Fruit fly (Drosophila melanogaster) whole organism: ENCODE data around the gene mei-41.

Source experiments
- CG8478 ChIP-seq: fragments of >200 bp; optimal IDR thresholded peaks from 2 replicates; lab custom pipeline; 2018; ENCODE audit warnings: inconsistent platforms
- Dll ChIP-seq: fragments of >200 bp; optimal IDR thresholded peaks from 2 replicates; lab custom pipeline; 2017
- pan ChIP-seq: fragments of >200 bp; optimal IDR thresholded peaks from 2 replicates; lab custom pipeline; 2017
- usp ChIP-seq: fragments of >200 bp; optimal IDR thresholded peaks from 2 replicates; lab custom pipeline; 2017; ENCODE audit warnings: missing biosample characterization, missing genetic modification characterization, mixed read lengths

- TF ChIP-seq CG8478 (no peak), pan (lab: Kevin White, UChicago) (no peak), usp (no peak), Dll (lab: Kevin White, UChicago) (no peak)
Measured at dm6 chrX:16449316-16449715, 57.8 kb downstream of the mei-41 start.
